Fruit fly (Drosophila melanogaster) whole organism, embryonic: ENCODE measurements around the gene Gr98c.

Source experiments
- Aef1 ChIP-seq: fragments of 200-800 bp; sonication (Bioruptor generic); IDR thresholded peaks from 3 replicates; pipeline ENCODE4 v1.3.6; 2022; ENCODE audit warnings: missing biosample characterization, missing genetic modification characterization
- Blimp-1 ChIP-seq: fragments of 200-800 bp; sonication (Bioruptor generic); optimal IDR thresholded peaks from 3 replicates; lab custom pipeline; 2018; ENCODE audit warnings: missing biosample characterization, missing genetic modification characterization, mild to moderate bottlenecking, moderate library complexity, missing genetic modification reagents
- C15 ChIP-seq: fragments of 200-800 bp; sonication (Bioruptor generic); IDR thresholded peaks from 3 replicates; pipeline ENCODE4 v1.3.6; 2022; ENCODE audit warnings: missing biosample characterization, missing genetic modification characterization
- CG1024 ChIP-seq: fragments of 200-800 bp; sonication (Bioruptor generic); IDR thresholded peaks from 2 replicates; pipeline ENCODE4 v1.3.6; 2022; ENCODE audit warnings: missing biosample characterization, missing genetic modification characterization
- CG11560 ChIP-seq: fragments of 200-800 bp; sonication (Bioruptor generic); IDR thresholded peaks from 3 replicates; pipeline ENCODE4 v1.3.6; 2022; ENCODE audit warnings: missing biosample characterization, missing genetic modification characterization
- CG12155 ChIP-seq: fragments of 200-800 bp; sonication (Bioruptor generic); optimal IDR thresholded peaks from 3 replicates; lab custom pipeline; 2016; ENCODE audit warnings: missing biosample characterization, missing genetic modification characterization
- CG12391 ChIP-seq: fragments of 200-800 bp; sonication (Bioruptor generic); optimal IDR thresholded peaks from 3 replicates; lab custom pipeline; 2018; ENCODE audit warnings: missing biosample characterization, mild to moderate bottlenecking, missing genetic modification characterization, moderate library complexity
- CG13287 ChIP-seq: fragments of 200-800 bp; sonication (Bioruptor generic); IDR thresholded peaks from 2 replicates; pipeline ENCODE4 v1.3.6; 2022; ENCODE audit warnings: missing biosample characterization, missing genetic modification characterization; ENCODE audit not compliant: partially characterized antibody
- CG13624 ChIP-seq: fragments of 200-800 bp; sonication (Bioruptor generic); optimal IDR thresholded peaks from 2 replicates; lab custom pipeline; 2016; ENCODE audit warnings: missing biosample characterization, missing genetic modification characterization
- CG16815 ChIP-seq: fragments of 200-800 bp; sonication (Bioruptor generic); optimal IDR thresholded peaks from 3 replicates; lab custom pipeline; 2017; ENCODE audit warnings: missing biosample characterization, mild to moderate bottlenecking, missing genetic modification characterization
- CG17912 ChIP-seq: fragments of 200-800 bp; sonication (Bioruptor generic); optimal IDR thresholded peaks from 2 replicates; lab custom pipeline; 2018; ENCODE audit warnings: missing biosample characterization, mild to moderate bottlenecking, missing genetic modification characterization
- CG18262 ChIP-seq: fragments of 200-800 bp; optimal IDR thresholded peaks from 3 replicates; lab custom pipeline; 2019; ENCODE audit warnings: missing biosample characterization, mild to moderate bottlenecking, missing genetic modification characterization, moderate library complexity
- CG1832 ChIP-seq: fragments of 200-800 bp; sonication (Bioruptor generic); optimal IDR thresholded peaks from 2 replicates; lab custom pipeline; 2017; ENCODE audit warnings: missing biosample characterization, mild to moderate bottlenecking, missing genetic modification characterization, inconsistent platforms
- CG18619 ChIP-seq: fragments of 200-800 bp; sonication (Bioruptor generic); optimal IDR thresholded peaks from 3 replicates; lab custom pipeline; 2017; ENCODE audit warnings: missing biosample characterization, mild to moderate bottlenecking, missing genetic modification characterization
- CG2116 ChIP-seq: fragments of 200-800 bp; sonication (Bioruptor generic); optimal IDR thresholded peaks from 3 replicates; lab custom pipeline; 2018; ENCODE audit warnings: missing biosample characterization, mild to moderate bottlenecking, missing genetic modification characterization
- CG31388 ChIP-seq: fragments of 200-800 bp; sonication (Bioruptor generic); optimal IDR thresholded peaks from 2 replicates; lab custom pipeline; 2016; ENCODE audit warnings: missing biosample characterization, missing genetic modification characterization
- CG3163 ChIP-seq: fragments of 200-800 bp; sonication (Bioruptor generic); optimal IDR thresholded peaks from 3 replicates; lab custom pipeline; 2016; ENCODE audit warnings: missing biosample characterization, missing genetic modification characterization
- CG5245 ChIP-seq: fragments of 200-800 bp; sonication (Bioruptor generic); optimal IDR thresholded peaks from 3 replicates; lab custom pipeline; 2016; ENCODE audit warnings: missing biosample characterization, missing genetic modification characterization
- CG7963 ChIP-seq: fragments of 200-800 bp; sonication (Bioruptor generic); IDR thresholded peaks from 3 replicates; pipeline ENCODE4 v1.3.6; 2022; ENCODE audit warnings: missing biosample characterization, missing genetic modification characterization; ENCODE audit not compliant: partially characterized antibody
- CG7987 ChIP-seq: fragments of 200-800 bp; sonication (Bioruptor generic); optimal IDR thresholded peaks from 2 replicates; lab custom pipeline; 2018; ENCODE audit warnings: missing biosample characterization, mild to moderate bottlenecking, missing genetic modification characterization, moderate library complexity
- CG8089 ChIP-seq: fragments of 200-800 bp; sonication (Bioruptor generic); optimal IDR thresholded peaks from 3 replicates; lab custom pipeline; 2016; ENCODE audit warnings: missing biosample characterization, missing genetic modification characterization
- CG8290 ChIP-seq, 3 experiments: fragments of 200-800 bp; sonication (Bioruptor generic); optimal IDR thresholded peaks; 2 replicates each; lab custom pipeline; 2016 to 2019; ENCODE audit warnings: missing biosample characterization in 3 of 3, missing genetic modification characterization in 3 of 3, mild to moderate bottlenecking in 2 of 3, moderate library complexity in 1 of 3
- CG8924 ChIP-seq: fragments of 200-800 bp; optimal IDR thresholded peaks from 3 replicates; lab custom pipeline; 2019; ENCODE audit warnings: missing biosample characterization, mild to moderate bottlenecking, missing genetic modification characterization, moderate library complexity
- CG9932 ChIP-seq: fragments of 200-800 bp; sonication (Bioruptor generic); IDR thresholded peaks from 2 replicates; pipeline ENCODE4 v1.3.6; 2022; ENCODE audit warnings: missing biosample characterization, missing genetic modification characterization
- Hr78 ChIP-seq, 2 experiments: fragments of 200-800 bp in 1 of 2; fragments of >200 bp in 1 of 2; sonication (Bioruptor generic) in 1 of 2; optimal IDR thresholded peaks; 2 replicates each; lab custom pipeline; 2017 to 2019; ENCODE audit warnings: missing biosample characterization in 2 of 2, missing genetic modification characterization in 2 of 2, mild to moderate bottlenecking in 1 of 2, moderate library complexity in 1 of 2
- Mad ChIP-seq: fragments of 200-800 bp; sonication (Bioruptor generic); optimal IDR thresholded peaks from 2 replicates; lab custom pipeline; 2016; ENCODE audit warnings: missing biosample characterization, missing genetic modification characterization
- Max ChIP-seq: fragments of 200-800 bp; sonication (Bioruptor generic); optimal IDR thresholded peaks from 2 replicates; lab custom pipeline; 2016; ENCODE audit warnings: missing biosample characterization, mild to moderate bottlenecking, missing genetic modification characterization
- Med ChIP-seq: fragments of 200-800 bp; sonication (Bioruptor generic); peaks from one replicate; lab custom pipeline; 2016; ENCODE audit warnings: missing biosample characterization, missing genetic modification characterization, mild to moderate bottlenecking, inconsistent platforms, moderate library complexity
- Myb ChIP-seq: fragments of 200-800 bp; sonication (Bioruptor generic); optimal IDR thresholded peaks from 2 replicates; lab custom pipeline; 2016; ENCODE audit warnings: missing biosample characterization, missing genetic modification characterization
- Poxn ChIP-seq: fragments of 200-800 bp; sonication (Bioruptor generic); IDR thresholded peaks from 2 replicates; pipeline ENCODE4 v1.3.6; 2022; ENCODE audit warnings: missing biosample characterization, missing genetic modification characterization
- Side ChIP-seq: fragments of 200-800 bp; sonication (Bioruptor generic); optimal IDR thresholded peaks from 2 replicates; lab custom pipeline; 2016; ENCODE audit warnings: missing biosample characterization, missing genetic modification characterization
- Stat92E ChIP-seq, 3 experiments: fragments of >200 bp in 2 of 3; fragments of 200-800 bp in 1 of 3; sonication (Bioruptor generic) in 1 of 3; optimal IDR thresholded peaks; 2 replicates each; lab custom pipeline; 2017 to 2019; ENCODE audit warnings: missing biosample characterization in 3 of 3, missing genetic modification characterization in 3 of 3, mild to moderate bottlenecking in 1 of 3, moderate library complexity in 1 of 3
- TFAM ChIP-seq: fragments of 200-800 bp; sonication (Bioruptor generic); optimal IDR thresholded peaks from 2 replicates; lab custom pipeline; 2017; ENCODE audit warnings: missing biosample characterization, missing genetic modification characterization, inconsistent platforms
- Taf1 ChIP-seq: fragments of 200-800 bp; sonication (Bioruptor generic); IDR thresholded peaks from 2 replicates; pipeline ENCODE4 v1.3.6; 2022; ENCODE audit warnings: missing biosample characterization, missing genetic modification characterization
- Vsx1 ChIP-seq: fragments of 200-800 bp; sonication (Bioruptor generic); optimal IDR thresholded peaks from 2 replicates; lab custom pipeline; 2017; ENCODE audit warnings: missing biosample characterization, mild to moderate bottlenecking, missing genetic modification characterization, missing genetic modification reagents
- az2 ChIP-seq: fragments of 200-800 bp; sonication (Bioruptor generic); optimal IDR thresholded peaks from 3 replicates; lab custom pipeline; 2016; ENCODE audit warnings: missing biosample characterization, missing genetic modification characterization
- chinmo ChIP-seq: fragments of 200-800 bp; sonication (Bioruptor generic); IDR thresholded peaks from 4 replicates; pipeline ENCODE4 v1.3.6; 2022; ENCODE audit warnings: missing biosample characterization, missing genetic modification characterization; ENCODE audit not compliant: partially characterized antibody
- da ChIP-seq: fragments of 200-800 bp; sonication (Bioruptor generic); optimal IDR thresholded peaks from 2 replicates; lab custom pipeline; 2016; ENCODE audit warnings: missing biosample characterization, missing genetic modification characterization
- eyg ChIP-seq: fragments of 200-800 bp; sonication (Bioruptor generic); optimal IDR thresholded peaks from 3 replicates; lab custom pipeline; 2016; ENCODE audit warnings: missing biosample characterization, missing genetic modification characterization
- grn ChIP-seq: fragments of 200-800 bp; sonication (Bioruptor generic); optimal IDR thresholded peaks from 3 replicates; lab custom pipeline; 2017; ENCODE audit warnings: missing biosample characterization, missing genetic modification characterization
- gsb ChIP-seq: fragments of 200-800 bp; sonication (Bioruptor generic); IDR thresholded peaks from 2 replicates; pipeline ENCODE4 v1.3.6; 2022; ENCODE audit warnings: missing biosample characterization, missing genetic modification characterization
- kay ChIP-seq: fragments of 200-800 bp; sonication (Bioruptor generic); optimal IDR thresholded peaks from 2 replicates; lab custom pipeline; 2016; ENCODE audit warnings: missing biosample characterization, missing genetic modification characterization
- lov ChIP-seq, 2 experiments: fragments of 200-800 bp in 1 of 2; fragments of >200 bp in 1 of 2; sonication (Bioruptor generic) in 1 of 2; IDR thresholded peaks in 1 of 2; optimal IDR thresholded peaks in 1 of 2; 2 replicates in 1 of 2; 3 replicates in 1 of 2; pipeline versions ENCODE4 v1.3.6 to Lab custom; 2017 to 2022; ENCODE audit warnings: missing biosample characterization in 1 of 2, missing genetic modification characterization in 1 of 2
- otp ChIP-seq: fragments of 200-800 bp; sonication (Bioruptor generic); IDR thresholded peaks from 3 replicates; pipeline ENCODE4, ENCODE4 v1.3.6; 2022; ENCODE audit warnings: missing biosample characterization, missing genetic modification characterization
- schlank ChIP-seq: fragments of 200-800 bp; sonication (Bioruptor generic); optimal IDR thresholded peaks from 2 replicates; lab custom pipeline; 2018; ENCODE audit warnings: missing biosample characterization, mild to moderate bottlenecking, missing genetic modification characterization
- sens-2 ChIP-seq: fragments of 200-800 bp; sonication (Bioruptor generic); IDR thresholded peaks from 2 replicates; pipeline ENCODE4 v1.3.6; 2022; ENCODE audit warnings: missing biosample characterization, missing genetic modification characterization
- sim ChIP-seq: fragments of 200-800 bp; sonication (Bioruptor generic); IDR thresholded peaks from 2 replicates; pipeline ENCODE4 v1.3.6; 2022; ENCODE audit warnings: missing biosample characterization, missing genetic modification characterization
- sr ChIP-seq: fragments of 200-800 bp; sonication (Bioruptor generic); IDR thresholded peaks from 3 replicates; pipeline ENCODE4 v1.3.6; 2022; ENCODE audit warnings: missing biosample characterization, missing genetic modification characterization
- tx ChIP-seq: fragments of 200-800 bp; sonication (Bioruptor generic); optimal IDR thresholded peaks from 2 replicates; lab custom pipeline; 2016; ENCODE audit warnings: missing biosample characterization, missing genetic modification characterization
- zen2 ChIP-seq: fragments of 200-800 bp; sonication (Bioruptor generic); IDR thresholded peaks from 3 replicates; pipeline ENCODE4 v1.3.6; 2022; ENCODE audit warnings: missing biosample characterization, missing genetic modification characterization; ENCODE audit not compliant: partially characterized antibody

Gene Gr98c

DNA sequence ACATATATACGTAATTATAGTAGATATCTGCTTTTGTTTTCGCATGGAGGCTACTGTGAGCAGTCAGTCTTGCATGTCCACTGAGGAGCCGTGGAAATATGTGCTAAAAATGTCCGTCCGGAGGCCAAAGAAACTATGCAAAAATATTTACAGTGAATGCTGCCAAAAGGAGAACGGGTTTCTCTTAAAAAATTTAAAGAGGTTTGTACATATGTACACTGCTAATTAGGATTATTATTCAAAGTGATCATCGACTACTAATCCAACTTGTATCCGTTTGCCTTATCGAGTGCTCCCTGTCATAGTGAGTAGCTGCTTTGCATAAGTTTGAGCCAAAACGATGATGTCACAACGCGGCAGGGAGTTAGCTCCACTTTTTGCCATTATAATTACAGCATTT, 12.7 kb downstream of the Gr98c start (continued):
- no peak for TF ChIP-seq lov (optimal IDR thresholded peaks at IDR 0.05; lab: Kevin White, UChicago)
- TF ChIP-seq lov (GFP tag; IDR thresholded peaks at IDR 0.05; lab: Robert Waterston, UW) = no peak
- no peak for TF ChIP-seq CG7987 (GFP tag; lab: Kevin White, UChicago)
- TF ChIP-seq CG12391 (tag; lab: Kevin White, UChicago) = no peak
- TF ChIP-seq TFAM = no peak
- TF ChIP-seq Poxn (GFP tag; lab: Robert Waterston, UW) = 0 out of 2 replicates have a peak, but pooled peaks have one; percentile 45
- no peak for TF ChIP-seq CG16815 (GFP tag; lab: Kevin White, UChicago)
- no peak for TF ChIP-seq Myb (GFP tag; lab: Kevin White, UChicago)
- TF ChIP-seq schlank (tag; lab: Kevin White, UChicago) = no peak
- TF ChIP-seq CG8089 (GFP tag; lab: Kevin White, UChicago) = no peak
- no peak for TF ChIP-seq sens-2 (GFP tag; lab: Robert Waterston, UW)
- TF ChIP-seq CG12155 (GFP tag; lab: Kevin White, UChicago) = no peak
- TF ChIP-seq CG7963 (GFP tag; lab: Robert Waterston, UW) = no peak
- TF ChIP-seq CG31388 = no peak
- TF ChIP-seq Hr78 (GFP tag; optimal IDR thresholded peaks at IDR 0.05; lab: Kevin White, UChicago) = no peak
- TF ChIP-seq sim (GFP tag; lab: Robert Waterston, UW) = no peak
- TF ChIP-seq CG18262 (tag; lab: Kevin White, UChicago) = peak; percentile 7
- no peak for TF ChIP-seq CG5245 (GFP tag; lab: Kevin White, UChicago)
- TF ChIP-seq CG8924 (tag; lab: Kevin White, UChicago) = no peak
- TF ChIP-seq CG3163 (GFP tag; lab: Kevin White, UChicago) = no peak
- no peak for TF ChIP-seq gsb (GFP tag; lab: Robert Waterston, UW)
- TF ChIP-seq Side = no peak
- peak; percentile 82 for TF ChIP-seq CG9932 (GFP tag; lab: Robert Waterston, UW)
- TF ChIP-seq CG13287 (GFP tag; lab: Robert Waterston, UW) = no peak
- no peak for TF ChIP-seq C15
- TF ChIP-seq CG8290 (GFP tag; optimal IDR thresholded peaks at IDR 0.05; lab: Kevin White, UChicago) = no peak
- peak in 1 of 2 experiments; percentile 14 for TF ChIP-seq CG8290 (tag; optimal IDR thresholded peaks at IDR 0.05; lab: Kevin White, UChicago)
- TF ChIP-seq otp (GFP tag; lab: Robert Waterston, UW) = no peak
- no peak for TF ChIP-seq grn (GFP tag; lab: Kevin White, UChicago)
- TF ChIP-seq Max (GFP tag; lab: Kevin White, UChicago) = no peak
- TF ChIP-seq az2 = no peak
- TF ChIP-seq CG17912 (GFP tag; lab: Kevin White, UChicago) = no peak
- peak; percentile 13 for TF ChIP-seq CG18619 (GFP tag; lab: Kevin White, UChicago)
- no peak for TF ChIP-seq eyg (GFP tag; lab: Kevin White, UChicago)
- no peak for TF ChIP-seq CG1024 (GFP tag; lab: Robert Waterston, UW)
- no peak for TF ChIP-seq CG1832 (GFP tag; lab: Kevin White, UChicago)
- no peak for TF ChIP-seq da (GFP tag; lab: Kevin White, UChicago)
- TF ChIP-seq Stat92E (GFP tag; optimal IDR thresholded peaks at IDR 0.05; lab: Kevin White, UChicago) = no peak
- no peak for TF ChIP-seq Vsx1 (GFP tag; lab: Kevin White, UChicago)
- TF ChIP-seq Med = peak; percentile 92
- no peak for TF ChIP-seq Mad
- no peak for TF ChIP-seq chinmo (GFP tag; lab: Robert Waterston, UW)
- TF ChIP-seq CG2116 (GFP tag; lab: Kevin White, UChicago) = no peak
- TF ChIP-seq sr (GFP tag; lab: Robert Waterston, UW) = no peak
- peak; percentile 21; the same call in 1 of the 2 replicates for TF ChIP-seq Taf1 (GFP tag; lab: Robert Waterston, UW)
- TF ChIP-seq Aef1 (GFP tag; lab: Robert Waterston, UW) = peak; percentile 41; the same call in 2 of the 3 replicates
- TF ChIP-seq zen2 (GFP tag; lab: Robert Waterston, UW) = no peak
- TF ChIP-seq CG13624 (GFP tag; lab: Kevin White, UChicago) = peak; percentile 44
- TF ChIP-seq kay (GFP tag; lab: Kevin White, UChicago) = no peak
- no peak for TF ChIP-seq CG11560
- no peak for TF ChIP-seq tx
- TF ChIP-seq Blimp-1 (GFP tag; lab: Kevin White, UChicago) = no peak
